Worm (Caenorhabditis elegans) whole organism, L4 larva: ENCODE measurements around the gene F49F1.2.

Source experiments
- ZK546.5 ChIP-seq, 2 experiments: sonication (generic microtip); optimal IDR thresholded peaks; 2 replicates each; lab custom pipeline; 2017; ENCODE audit warnings: missing biosample characterization in 2 of 2, missing genetic modification characterization in 2 of 2
- ceh-82 ChIP-seq: sonication (generic microtip); optimal IDR thresholded peaks from 2 replicates; lab custom pipeline; 2017; ENCODE audit warnings: missing biosample characterization, missing genetic modification characterization
- lin-15B ChIP-seq: fragments of 150-350 bp; sonication (generic microtip); optimal IDR thresholded peaks from 3 replicates; lab custom pipeline; 2014; ENCODE audit warnings: missing biosample characterization, missing genetic modification characterization
- nhr-10 ChIP-seq: fragments of 150-350 bp; optimal IDR thresholded peaks from 2 replicates; lab custom pipeline; 2014; ENCODE audit warnings: missing biosample characterization, missing genetic modification characterization
- pqm-1 ChIP-seq: sonication (generic microtip); optimal IDR thresholded peaks from 2 replicates; lab custom pipeline; 2017; ENCODE audit warnings: missing biosample characterization, missing genetic modification characterization

ce11 chrIV:4096940-4097339, 18.8 kb upstream of the F49F1.2 start:
- TF ChIP-seq pqm-1 (tag; lab: Kevin White, UChicago) (no peak), nhr-10 (tag; lab: Kevin White, UChicago) (no peak), ceh-82 (tag; lab: Kevin White, UChicago) (no peak), lin-15B (tag; lab: Kevin White, UChicago) (no peak), ZK546.5 (tag; optimal IDR thresholded peaks at IDR 0.05; lab: Kevin White, UChicago) (no peak)
